Worm (Caenorhabditis elegans): Measurements from ENCODE around the gene ubc-26.

- no peak for TF ChIP-seq ztf-1 (GFP tag; conservative IDR thresholded peaks at IDR 0.05)
- TF ChIP-seq egl-27 (tag; optimal IDR thresholded peaks at IDR 0.05) = no peak
- no peak for TF ChIP-seq lin-11 (tag; optimal IDR thresholded peaks at IDR 0.05)
- no peak for TF ChIP-seq unc-55 (GFP tag; optimal IDR thresholded peaks at IDR 0.05)
- TF ChIP-seq ama-1 (optimal IDR thresholded peaks at IDR 0.05) = no peak
- no peak for TF ChIP-seq blmp-1 (tag; optimal IDR thresholded peaks at IDR 0.05; ENCODE audit: insufficient read depth)
- TF ChIP-seq nhr-237 (tag; optimal IDR thresholded peaks at IDR 0.05) = no peak
- TF ChIP-seq dmd-4 (tag; optimal IDR thresholded peaks at IDR 0.05) = no peak
Measured at ce11 chrII:2852493-2852892, 47.7 kb downstream of the ubc-26 start, which contains the start of gene ptc-3.

Data from whole organism, L2 larva.